Fruit fly (Drosophila melanogaster) whole organism, embryonic: ENCODE measurements around the gene gro.

Experiments used
- Blimp-1 ChIP-seq: fragments of 200-800 bp; sonication (Bioruptor generic); optimal IDR thresholded peaks from 3 replicates; lab custom pipeline; 2018; ENCODE audit warnings: missing biosample characterization, missing genetic modification characterization, mild to moderate bottlenecking, moderate library complexity, missing genetic modification reagents
- CG11085 ChIP-seq: fragments of 200-800 bp; sonication (Bioruptor generic); IDR thresholded peaks from 2 replicates; pipeline ENCODE4 v1.3.6; 2022; ENCODE audit warnings: missing biosample characterization, missing genetic modification characterization
- CG11504 ChIP-seq: fragments of 200-800 bp; sonication (Bioruptor generic); optimal IDR thresholded peaks from 3 replicates; lab custom pipeline; 2019; ENCODE audit warnings: missing biosample characterization, mild to moderate bottlenecking, missing genetic modification characterization, moderate library complexity
- CG12071 ChIP-seq: fragments of 200-800 bp; sonication (Bioruptor generic); optimal IDR thresholded peaks from 3 replicates; lab custom pipeline; 2018; ENCODE audit warnings: missing biosample characterization, mild to moderate bottlenecking, missing genetic modification characterization
- CG14710 ChIP-seq: fragments of 200-800 bp; sonication (Bioruptor generic); optimal IDR thresholded peaks from 3 replicates; lab custom pipeline; 2019; ENCODE audit warnings: missing biosample characterization, mild to moderate bottlenecking, missing genetic modification characterization, moderate library complexity
- CG14860 ChIP-seq: fragments of 200-800 bp; sonication (Bioruptor generic); IDR thresholded peaks from 3 replicates; pipeline ENCODE4 v1.3.6; 2022; ENCODE audit warnings: missing biosample characterization, missing genetic modification characterization; ENCODE audit not compliant: partially characterized antibody
- CG18476 ChIP-seq: fragments of 200-800 bp; sonication (Bioruptor generic); optimal IDR thresholded peaks from 2 replicates; lab custom pipeline; 2016; ENCODE audit warnings: missing biosample characterization, mild to moderate bottlenecking, missing genetic modification characterization
- CG30403 ChIP-seq: fragments of 200-800 bp; sonication (Bioruptor generic); optimal IDR thresholded peaks from 3 replicates; lab custom pipeline; 2016; ENCODE audit warnings: missing biosample characterization, missing genetic modification characterization
- CG32767 ChIP-seq: fragments of 200-800 bp; sonication (Bioruptor generic); IDR thresholded peaks from 2 replicates; pipeline ENCODE4 v1.3.6; 2022; ENCODE audit warnings: missing biosample characterization, missing genetic modification characterization
- CG33557 ChIP-seq: fragments of 200-800 bp; sonication (Bioruptor generic); optimal IDR thresholded peaks from 2 replicates; lab custom pipeline; 2019; ENCODE audit warnings: missing biosample characterization, mild to moderate bottlenecking, missing genetic modification characterization, moderate library complexity
- CG42726 ChIP-seq: fragments of 200-800 bp; sonication (Bioruptor generic); IDR thresholded peaks from 2 replicates; pipeline ENCODE4 v1.3.6; 2022; ENCODE audit warnings: missing biosample characterization, missing genetic modification characterization; ENCODE audit not compliant: partially characterized antibody
- CG4854 ChIP-seq: fragments of 200-800 bp; sonication (Bioruptor generic); optimal IDR thresholded peaks from 2 replicates; lab custom pipeline; 2016; ENCODE audit warnings: missing biosample characterization, missing genetic modification characterization, inconsistent platforms
- CG6765 ChIP-seq: fragments of 200-800 bp; sonication (Bioruptor generic); optimal IDR thresholded peaks from 3 replicates; lab custom pipeline; 2017; ENCODE audit warnings: missing biosample characterization, mild to moderate bottlenecking, missing genetic modification characterization
- CG6791 ChIP-seq: fragments of 200-800 bp; sonication (Bioruptor generic); IDR thresholded peaks from 3 replicates; pipeline ENCODE4 v1.3.6; 2022; ENCODE audit warnings: missing biosample characterization, missing genetic modification characterization; ENCODE audit not compliant: partially characterized antibody
- CG7839 ChIP-seq: fragments of 200-800 bp; sonication (Bioruptor generic); optimal IDR thresholded peaks from 3 replicates; lab custom pipeline; 2018; ENCODE audit warnings: missing biosample characterization, mild to moderate bottlenecking, missing genetic modification characterization, moderate library complexity
- CG8944 ChIP-seq: fragments of 200-800 bp; sonication (Bioruptor generic); optimal IDR thresholded peaks from 3 replicates; lab custom pipeline; 2016; ENCODE audit warnings: missing biosample characterization, missing genetic modification characterization
- CTCF ChIP-seq: fragments of 200-800 bp; sonication (Bioruptor generic); optimal IDR thresholded peaks from 2 replicates; lab custom pipeline; 2017; ENCODE audit warnings: missing biosample characterization, mild to moderate bottlenecking, missing genetic modification characterization, moderate library complexity
- CrebB ChIP-seq: fragments of 200-800 bp; sonication (Bioruptor generic); optimal IDR thresholded peaks from 3 replicates; lab custom pipeline; 2018; ENCODE audit warnings: missing biosample characterization, mild to moderate bottlenecking, missing genetic modification characterization
- Dip2 ChIP-seq: fragments of 200-800 bp; sonication (Bioruptor generic); IDR thresholded peaks from 2 replicates; pipeline ENCODE4 v1.3.6; 2022; ENCODE audit warnings: missing biosample characterization, missing genetic modification characterization
- Fer2 ChIP-seq: fragments of 200-800 bp; sonication (Bioruptor generic); optimal IDR thresholded peaks from 2 replicates; lab custom pipeline; 2018; ENCODE audit warnings: missing biosample characterization, mild to moderate bottlenecking, missing genetic modification characterization, moderate library complexity
- H2.0 ChIP-seq: fragments of 200-800 bp; sonication (Bioruptor generic); IDR thresholded peaks from 2 replicates; pipeline ENCODE4 v1.3.6; 2022; ENCODE audit warnings: missing biosample characterization, missing genetic modification characterization
- Lhr ChIP-seq: fragments of 200-800 bp; sonication (Bioruptor generic); optimal IDR thresholded peaks from 3 replicates; lab custom pipeline; 2017; ENCODE audit warnings: mild to moderate bottlenecking, missing biosample characterization, missing genetic modification reagents, missing genetic modification characterization
- MBD-R2 ChIP-seq: fragments of 200-800 bp; sonication (Bioruptor generic); IDR thresholded peaks from 2 replicates; pipeline ENCODE4 v1.3.6; 2022; ENCODE audit warnings: missing biosample characterization, missing genetic modification characterization
- Max ChIP-seq: fragments of 200-800 bp; sonication (Bioruptor generic); optimal IDR thresholded peaks from 2 replicates; lab custom pipeline; 2016; ENCODE audit warnings: missing biosample characterization, mild to moderate bottlenecking, missing genetic modification characterization
- Nf-YA ChIP-seq: fragments of 200-800 bp; sonication (Bioruptor generic); IDR thresholded peaks from 2 replicates; pipeline ENCODE4 v1.3.6; 2022; ENCODE audit warnings: missing biosample characterization, missing genetic modification characterization
- Oaz ChIP-seq: fragments of 200-800 bp; sonication (Bioruptor generic); IDR thresholded peaks from 2 replicates; pipeline ENCODE4 v1.3.6; 2022; ENCODE audit warnings: missing biosample characterization, missing genetic modification characterization
- Pdp1 ChIP-seq, 2 experiments: fragments of 200-800 bp; sonication (Bioruptor generic); optimal IDR thresholded peaks; 3 replicates each; lab custom pipeline; 2016; ENCODE audit warnings: missing biosample characterization in 2 of 2, missing genetic modification characterization in 2 of 2, mild to moderate bottlenecking in 1 of 2, moderate library complexity in 1 of 2
- Rx ChIP-seq: fragments of 200-800 bp; sonication (Bioruptor generic); IDR thresholded peaks from 2 replicates; pipeline ENCODE4 v1.3.6; 2022; ENCODE audit warnings: missing biosample characterization, missing genetic modification characterization
- Scr ChIP-seq: fragments of 200-800 bp; sonication (Bioruptor generic); IDR thresholded peaks from 2 replicates; pipeline ENCODE4 v1.3.6; 2022; ENCODE audit warnings: missing biosample characterization, missing genetic modification characterization; ENCODE audit not compliant: partially characterized antibody
- TFAM ChIP-seq: fragments of 200-800 bp; sonication (Bioruptor generic); optimal IDR thresholded peaks from 2 replicates; lab custom pipeline; 2017; ENCODE audit warnings: missing biosample characterization, missing genetic modification characterization, inconsistent platforms
- Trl ChIP-seq, 3 experiments: fragments of >200 bp in 2 of 3; fragments of 200-800 bp in 1 of 3; sonication (Bioruptor generic) in 1 of 3; optimal IDR thresholded peaks; 2 replicates in 1 of 3; 3 replicates in 2 of 3; lab custom pipeline; 2016 to 2017; ENCODE audit warnings: missing biosample characterization in 1 of 3, missing genetic modification characterization in 1 of 3
- bab2 ChIP-seq: fragments of 200-800 bp; sonication (Bioruptor generic); optimal IDR thresholded peaks from 2 replicates; lab custom pipeline; 2016; ENCODE audit warnings: missing biosample characterization, missing genetic modification characterization
- bcd ChIP-seq: fragments of 200-800 bp; sonication (Bioruptor generic); optimal IDR thresholded peaks from 2 replicates; lab custom pipeline; 2017; ENCODE audit warnings: missing biosample characterization, mild to moderate bottlenecking, missing genetic modification characterization
- emc ChIP-seq: fragments of 200-800 bp; sonication (Bioruptor generic); optimal IDR thresholded peaks from 2 replicates; lab custom pipeline; 2016; ENCODE audit warnings: missing biosample characterization, missing genetic modification characterization
- eyg ChIP-seq: fragments of 200-800 bp; sonication (Bioruptor generic); optimal IDR thresholded peaks from 3 replicates; lab custom pipeline; 2016; ENCODE audit warnings: missing biosample characterization, missing genetic modification characterization
- gcm2 ChIP-seq: fragments of 200-800 bp; sonication (Bioruptor generic); optimal IDR thresholded peaks from 2 replicates; lab custom pipeline; 2016; ENCODE audit warnings: missing biosample characterization, missing genetic modification characterization
- hkb ChIP-seq, 2 experiments: fragments of 200-800 bp in 1 of 2; fragments of >200 bp in 1 of 2; sonication (Bioruptor generic) in 1 of 2; IDR thresholded peaks in 1 of 2; optimal IDR thresholded peaks in 1 of 2; 2 replicates each; pipeline versions ENCODE4 v1.3.6 to Lab custom; 2017 to 2022; ENCODE audit warnings: missing biosample characterization in 1 of 2, missing genetic modification characterization in 1 of 2
- insv ChIP-seq, 2 experiments: fragments of 200-800 bp; sonication (Bioruptor generic); optimal IDR thresholded peaks; 3 replicates each; lab custom pipeline; 2016 to 2018; ENCODE audit warnings: missing biosample characterization in 2 of 2, missing genetic modification characterization in 2 of 2
- lola ChIP-seq, 3 experiments: fragments of >200 bp in 2 of 3; fragments of 200-800 bp in 1 of 3; sonication (Bioruptor generic) in 1 of 3; optimal IDR thresholded peaks; 2 replicates each; lab custom pipeline; 2017 to 2019; ENCODE audit warnings: missing biosample characterization in 3 of 3, missing genetic modification characterization in 3 of 3, mild to moderate bottlenecking in 1 of 3, moderate library complexity in 1 of 3
- lov ChIP-seq, 2 experiments: fragments of 200-800 bp in 1 of 2; fragments of >200 bp in 1 of 2; sonication (Bioruptor generic) in 1 of 2; IDR thresholded peaks in 1 of 2; optimal IDR thresholded peaks in 1 of 2; 2 replicates in 1 of 2; 3 replicates in 1 of 2; pipeline versions ENCODE4 v1.3.6 to Lab custom; 2017 to 2022; ENCODE audit warnings: missing biosample characterization in 1 of 2, missing genetic modification characterization in 1 of 2
- run ChIP-seq: fragments of 200-800 bp; sonication (Bioruptor generic); optimal IDR thresholded peaks from 3 replicates; lab custom pipeline; 2018; ENCODE audit warnings: missing biosample characterization, mild to moderate bottlenecking, missing genetic modification characterization
- sens ChIP-seq: fragments of 200-800 bp; sonication (Bioruptor generic); peaks from one replicate; lab custom pipeline; 2016; ENCODE audit warnings: missing biosample characterization, missing genetic modification characterization
- sim ChIP-seq: fragments of 200-800 bp; sonication (Bioruptor generic); IDR thresholded peaks from 2 replicates; pipeline ENCODE4 v1.3.6; 2022; ENCODE audit warnings: missing biosample characterization, missing genetic modification characterization
- slp2 ChIP-seq: fragments of 200-800 bp; sonication (Bioruptor generic); optimal IDR thresholded peaks from 2 replicates; lab custom pipeline; 2016; ENCODE audit warnings: missing biosample characterization, missing genetic modification characterization
- sob ChIP-seq: fragments of 200-800 bp; sonication (Bioruptor generic); IDR thresholded peaks from 2 replicates; pipeline ENCODE4 v1.3.6; 2022; ENCODE audit warnings: missing biosample characterization, missing genetic modification characterization
- toy ChIP-seq: fragments of 200-800 bp; sonication (Bioruptor generic); IDR thresholded peaks from 2 replicates; pipeline ENCODE4 v1.3.6; 2022; ENCODE audit warnings: missing biosample characterization, missing genetic modification characterization
- unc-4 ChIP-seq: fragments of 200-800 bp; sonication (Bioruptor generic); IDR thresholded peaks from 2 replicates; pipeline ENCODE4 v1.3.6; 2022; ENCODE audit warnings: missing biosample characterization, missing genetic modification characterization; ENCODE audit not compliant: partially characterized antibody

gro gene

DNA sequence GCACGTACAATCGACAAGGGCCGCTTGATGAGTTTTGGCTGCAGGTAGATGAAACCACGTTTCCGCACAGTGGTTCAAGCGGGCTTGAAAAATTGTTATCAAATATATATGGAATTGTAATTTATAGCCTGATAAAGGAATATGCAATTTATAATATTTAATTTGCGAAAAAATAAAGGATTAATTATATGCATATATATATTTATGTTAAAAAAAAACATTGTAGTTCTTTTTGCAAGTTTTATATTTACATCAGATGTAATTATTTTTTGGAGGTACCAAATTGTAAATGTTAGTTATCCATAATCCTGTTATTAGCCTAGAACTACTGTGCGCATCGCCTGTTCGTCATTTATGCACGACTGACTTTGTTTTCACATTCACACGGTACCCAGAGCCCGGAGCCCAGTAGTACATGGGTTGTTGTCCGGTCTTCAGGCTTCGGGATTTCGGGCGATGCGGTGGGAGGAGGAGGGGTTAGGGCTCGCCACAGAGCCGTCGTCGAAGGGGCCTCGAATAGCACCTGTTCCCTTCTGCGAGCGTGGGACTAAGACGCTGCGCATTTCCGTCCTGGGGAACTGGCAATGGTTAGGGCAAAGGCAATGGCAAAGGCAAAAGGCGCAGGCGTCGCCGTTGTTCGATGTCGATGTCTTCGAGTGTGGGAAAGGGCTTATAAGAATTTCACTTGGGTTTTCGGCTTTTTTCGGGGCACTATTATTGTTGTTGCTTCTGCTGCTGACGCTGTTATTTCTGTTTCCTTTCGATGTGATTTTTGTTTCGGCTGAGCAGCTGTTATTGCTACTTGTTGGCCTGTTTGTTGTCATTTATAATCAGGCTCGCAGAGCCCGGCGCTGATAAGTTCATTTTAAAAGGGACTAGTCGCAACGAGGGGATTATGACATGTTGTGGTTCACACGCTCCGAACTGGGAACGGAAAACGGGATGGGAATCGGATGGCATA lies 23.5 kb upstream of the gro start (continued):
- TF ChIP-seq CG6765 (GFP tag; lab: Kevin White, UChicago) (no peak), sob (GFP tag; lab: Robert Waterston, UW) (no peak), CG11504 (tag; lab: Kevin White, UChicago) (peak; percentile 80), hkb (optimal IDR thresholded peaks at IDR 0.05; lab: Kevin White, UChicago) (no peak), hkb (GFP tag; IDR thresholded peaks at IDR 0.05; lab: Robert Waterston, UW) (peak; percentile 26; the same call in 1 of the 2 replicates), bcd (peak; percentile 62), TFAM (GFP tag; lab: Kevin White, UChicago) (no peak), sim (GFP tag; lab: Robert Waterston, UW) (peak; percentile 75), MBD-R2 (GFP tag; lab: Robert Waterston, UW) (no peak), CG11085 (GFP tag; lab: Robert Waterston, UW) (no peak), CG14710 (tag; lab: Kevin White, UChicago) (peak; percentile 96), lov (optimal IDR thresholded peaks at IDR 0.05; lab: Kevin White, UChicago) (no peak), lov (GFP tag; IDR thresholded peaks at IDR 0.05; lab: Robert Waterston, UW) (no peak), CTCF (GFP tag; lab: Kevin White, UChicago) (no peak), CrebB (tag; lab: Kevin White, UChicago) (peak; percentile 48), CG12071 (GFP tag; lab: Kevin White, UChicago) (no peak), unc-4 (GFP tag; lab: Robert Waterston, UW) (no peak), Nf-YA (GFP tag; lab: Robert Waterston, UW) (no peak), sens (GFP tag; lab: Kevin White, UChicago) (peak; percentile 89), Rx (no peak; the same call in 1 of the 2 replicates), Scr (GFP tag; lab: Robert Waterston, UW) (no peak), CG14860 (no peak), CG30403 (peak; percentile 80), CG42726 (GFP tag; lab: Robert Waterston, UW) (no peak), Fer2 (tag; lab: Kevin White, UChicago) (no peak), CG32767 (GFP tag; lab: Robert Waterston, UW) (peak; percentile 70), Max (GFP tag; lab: Kevin White, UChicago) (peak; percentile 41), lola (GFP tag; optimal IDR thresholded peaks at IDR 0.05; lab: Kevin White, UChicago) (peak in 1 of 3 experiments; percentile 99), slp2 (no peak), CG7839 (tag; lab: Kevin White, UChicago) (peak; percentile 88), H2.0 (GFP tag; lab: Robert Waterston, UW) (peak; percentile 35; the same call in 1 of the 2 replicates), Pdp1 (GFP tag; optimal IDR thresholded peaks at IDR 0.05; lab: Kevin White, UChicago) (peak in 1 of 2 experiments; percentile 10), gcm2 (GFP tag; lab: Kevin White, UChicago) (no peak), eyg (no peak), Oaz (GFP tag; lab: Robert Waterston, UW) (no peak), CG4854 (GFP tag; lab: Kevin White, UChicago) (no peak), Dip2 (GFP tag; lab: Robert Waterston, UW) (no peak), CG18476 (GFP tag; lab: Kevin White, UChicago) (peak; percentile 88), bab2 (GFP tag; lab: Kevin White, UChicago) (peak; percentile 16), CG33557 (peak; percentile 99), Blimp-1 (GFP tag; lab: Kevin White, UChicago) (peak; percentile 80), toy (GFP tag; lab: Robert Waterston, UW) (no peak), emc (no peak), CG8944 (no peak), insv (GFP tag; optimal IDR thresholded peaks at IDR 0.05; lab: Kevin White, UChicago) (peak in 1 of 2 experiments; percentile 81), CG6791 (GFP tag; lab: Robert Waterston, UW) (no peak), Trl (optimal IDR thresholded peaks at IDR 0.05; lab: Kevin White, UChicago) (no peak), Trl (GFP tag; optimal IDR thresholded peaks at IDR 0.05; lab: Kevin White, UChicago) (peak; percentile 13), run (tag; lab: Kevin White, UChicago) (peak; percentile 43), Lhr (peak; percentile 79)
